Worm (Caenorhabditis elegans) whole organism, L1 larva: ENCODE results near the gene slc-36.5.

ENCODE experiments used
- alr-1 ChIP-seq: fragments of 200-800 bp; sonication (Bioruptor generic); optimal IDR thresholded peaks from 2 replicates; lab custom pipeline; 2018; ENCODE audit warnings: borderline replicate concordance, mild to moderate bottlenecking, missing genetic modification characterization, missing compliant biosample characterization
- aly-2 ChIP-seq: fragments of 150-350 bp; optimal IDR thresholded peaks from 2 replicates; lab custom pipeline; 2014; ENCODE audit warnings: missing biosample characterization, missing genetic modification characterization
- ceh-90 ChIP-seq: sonication (generic microtip); optimal IDR thresholded peaks from 2 replicates; lab custom pipeline; 2016; ENCODE audit warnings: missing genetic modification characterization, missing compliant biosample characterization
- lin-13 ChIP-seq: fragments of 150-350 bp; optimal IDR thresholded peaks from 2 replicates; lab custom pipeline; 2014; ENCODE audit warnings: missing biosample characterization, missing genetic modification reagents, missing genetic modification characterization
- lin-15B ChIP-seq: fragments of 150-350 bp; sonication (generic microtip); optimal IDR thresholded peaks from 3 replicates; lab custom pipeline; 2014; ENCODE audit warnings: missing biosample characterization, missing genetic modification characterization
- nhr-12 ChIP-seq: sonication (generic microtip); optimal IDR thresholded peaks from 2 replicates; lab custom pipeline; 2017; ENCODE audit warnings: missing biosample characterization, missing genetic modification characterization
- nhr-71 ChIP-seq: sonication (generic microtip); optimal IDR thresholded peaks from 2 replicates; lab custom pipeline; 2016; ENCODE audit warnings: mild to moderate bottlenecking, missing genetic modification characterization, moderate library complexity, missing compliant biosample characterization
- snpc-4 ChIP-seq: fragments of 150-350 bp; optimal IDR thresholded peaks from 2 replicates; lab custom pipeline; 2014; ENCODE audit warnings: missing biosample characterization, missing genetic modification characterization
- unc-130 ChIP-seq: fragments of 150-350 bp; optimal IDR thresholded peaks from 2 replicates; lab custom pipeline; 2017; ENCODE audit warnings: missing biosample characterization, missing genetic modification characterization, inconsistent platforms
- unc-62 ChIP-seq: fragments of 150-350 bp; optimal IDR thresholded peaks from 2 replicates; lab custom pipeline; 2014; ENCODE audit warnings: missing biosample characterization, missing genetic modification reagents, missing genetic modification characterization
- ztf-4 ChIP-seq: fragments of 150-350 bp; optimal IDR thresholded peaks from 2 replicates; lab custom pipeline; 2014; ENCODE audit warnings: missing biosample characterization, missing genetic modification characterization

DNA sequence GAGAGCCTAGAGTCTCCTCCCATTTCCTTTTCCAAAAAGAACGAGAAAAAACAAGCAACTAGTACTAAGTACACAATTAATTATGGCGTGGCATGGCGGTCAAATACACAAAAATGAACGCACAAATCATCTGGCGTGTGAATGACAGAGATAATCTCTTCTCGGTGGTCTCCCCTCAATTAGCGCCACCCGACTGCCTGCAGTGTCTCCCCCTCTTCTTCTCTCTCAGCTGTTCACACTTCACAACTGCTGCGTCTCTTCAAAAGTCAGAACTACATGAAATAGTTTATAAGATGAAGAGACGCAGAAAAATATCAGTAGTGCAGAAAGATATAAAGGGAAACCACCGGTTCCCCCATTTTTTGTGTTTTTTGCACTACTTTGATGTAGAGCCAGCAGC lies 49.5 kb downstream of the slc-36.5 start:
- TF ChIP-seq unc-62 (GFP tag; lab: Kevin White, UChicago) (no peak), lin-15B (tag; lab: Kevin White, UChicago) (no peak), ceh-90 (tag; lab: Kevin White, UChicago) (no peak), lin-13 (peak; percentile 55), ztf-4 (tag; lab: Kevin White, UChicago) (peak; percentile 45), nhr-12 (tag; lab: Kevin White, UChicago) (no peak), aly-2 (tag; lab: Kevin White, UChicago) (no peak), snpc-4 (tag; lab: Kevin White, UChicago) (no peak), alr-1 (tag; lab: Kevin White, UChicago) (no peak), nhr-71 (tag; lab: Kevin White, UChicago) (peak; percentile 87), unc-130 (tag; lab: Kevin White, UChicago) (peak; percentile 26)
